Worm (Caenorhabditis elegans): ENCODE measurements around the gene pap-1.

pap-1 gene

ce11 chrV:10463276-10463675 lies 21.5 kb downstream of the pap-1 start, which contains the start of gene F22E12.3:
F22E12.3 (minus strand) TSS chrV:10463376.
- TF ChIP-seq nfya-1 (tag; optimal IDR thresholded peaks at IDR 0.05; ENCODE audit: insufficient read depth) = no peak
- TF ChIP-seq ama-1 (optimal IDR thresholded peaks at IDR 0.05) = peak; percentile 10

DNA sequence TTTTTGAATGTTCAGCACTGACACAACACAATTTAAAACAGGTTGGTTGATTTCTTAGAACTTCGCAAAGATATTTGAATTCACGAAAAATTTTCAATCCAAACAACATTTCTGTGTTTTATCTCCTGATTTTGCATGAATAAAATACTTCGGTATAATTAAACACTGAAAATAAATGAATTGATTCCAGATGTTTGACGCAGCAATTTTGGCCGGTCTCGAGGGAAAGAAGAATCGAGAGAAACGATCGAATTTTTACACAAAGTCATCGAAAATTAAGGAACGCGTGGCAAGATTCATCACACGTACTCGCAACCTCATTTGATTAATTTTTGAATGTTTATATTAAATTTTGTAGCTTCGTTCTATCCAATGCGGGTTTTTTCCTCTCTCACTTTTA lies 22.4 kb downstream of the pap-1 start:
- TF ChIP-seq lin-39 (tag; optimal IDR thresholded peaks at IDR 0.05) = no peak
- no peak for TF ChIP-seq lsy-12 (tag; optimal IDR thresholded peaks at IDR 0.05)
- no peak for TF ChIP-seq tbx-2 (tag; optimal IDR thresholded peaks at IDR 0.05)
- TF ChIP-seq nhr-237 (tag; optimal IDR thresholded peaks at IDR 0.05) = no peak
- TF ChIP-seq hmg-11 (tag; optimal IDR thresholded peaks at IDR 0.05) = no peak
- TF ChIP-seq aly-2 (tag; optimal IDR thresholded peaks at IDR 0.05) = no peak
- no peak for TF ChIP-seq daf-12 (tag; optimal IDR thresholded peaks at IDR 0.05)

- TF ChIP-seq nhr-43 (tag; optimal IDR thresholded peaks at IDR 0.05; ENCODE audit: poor library complexity, severe bottlenecking) (peak; percentile 14), nfya-1 (tag; optimal IDR thresholded peaks at IDR 0.05; ENCODE audit: insufficient read depth) (peak; percentile 39), ama-1 (optimal IDR thresholded peaks at IDR 0.05) (peak; percentile 1), lin-39 (tag; optimal IDR thresholded peaks at IDR 0.05) (peak; percentile 26), nhr-23 (tag; optimal IDR thresholded peaks at IDR 0.05) (no peak), ZK546.5 (tag; optimal IDR thresholded peaks at IDR 0.05) (no peak), daf-12 (tag; optimal IDR thresholded peaks at IDR 0.05) (no peak), elt-1 (tag; optimal IDR thresholded peaks at IDR 0.05) (no peak), R02D3.7 (tag; optimal IDR thresholded peaks at IDR 0.05) (no peak), nhr-25 (tag; optimal IDR thresholded peaks at IDR 0.05) (no peak), unc-39 (tag; optimal IDR thresholded peaks at IDR 0.05) (no peak)
Observed at ce11 chrV:10464746-10465145, 23.0 kb downstream of the pap-1 start.

DNA sequence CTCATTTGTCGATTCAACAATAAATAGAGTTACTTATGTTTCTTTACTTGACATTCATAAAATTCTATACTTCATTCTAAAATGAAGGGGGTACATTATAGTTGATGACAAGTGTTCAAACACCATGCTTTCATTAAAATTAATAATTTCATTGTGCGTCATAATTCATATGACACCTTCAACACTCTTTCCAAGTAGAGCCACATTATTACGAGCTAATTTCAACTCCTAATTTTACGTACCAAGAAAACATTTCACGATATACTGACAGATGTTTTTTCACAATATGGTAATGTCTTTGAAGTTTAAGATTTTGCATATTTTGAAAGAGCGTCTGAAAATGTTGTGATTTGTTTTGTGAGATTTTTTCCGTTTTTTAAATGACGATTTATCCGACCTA lies 23.7 kb downstream of the pap-1 start:
- TF ChIP-seq zag-1 (tag; optimal IDR thresholded peaks at IDR 0.05) (no peak), ztf-4 (tag; optimal IDR thresholded peaks at IDR 0.05) (no peak), unc-39 (tag; optimal IDR thresholded peaks at IDR 0.05) (no peak), lin-39 (tag; optimal IDR thresholded peaks at IDR 0.05) (no peak), nhr-23 (tag; optimal IDR thresholded peaks at IDR 0.05) (no peak), ztf-11 (tag; optimal IDR thresholded peaks at IDR 0.05) (no peak), fos-1 (tag; optimal IDR thresholded peaks at IDR 0.05) (no peak), nhr-67 (tag; optimal IDR thresholded peaks at IDR 0.05) (no peak), elt-1 (tag; optimal IDR thresholded peaks at IDR 0.05) (no peak), sea-2 (GFP tag; optimal IDR thresholded peaks at IDR 0.05) (no peak), aly-2 (tag; optimal IDR thresholded peaks at IDR 0.05) (no peak), elt-3 (tag; optimal IDR thresholded peaks at IDR 0.05) (no peak), nhr-76 (tag; optimal IDR thresholded peaks at IDR 0.05) (no peak), nhr-77 (tag; optimal IDR thresholded peaks at IDR 0.05) (no peak), R02D3.7 (tag; optimal IDR thresholded peaks at IDR 0.05) (no peak), daf-12 (tag; optimal IDR thresholded peaks at IDR 0.05) (no peak), nhr-28 (tag; optimal IDR thresholded peaks at IDR 0.05) (no peak), eor-1 (tag; optimal IDR thresholded peaks at IDR 0.05) (no peak)

DNA sequence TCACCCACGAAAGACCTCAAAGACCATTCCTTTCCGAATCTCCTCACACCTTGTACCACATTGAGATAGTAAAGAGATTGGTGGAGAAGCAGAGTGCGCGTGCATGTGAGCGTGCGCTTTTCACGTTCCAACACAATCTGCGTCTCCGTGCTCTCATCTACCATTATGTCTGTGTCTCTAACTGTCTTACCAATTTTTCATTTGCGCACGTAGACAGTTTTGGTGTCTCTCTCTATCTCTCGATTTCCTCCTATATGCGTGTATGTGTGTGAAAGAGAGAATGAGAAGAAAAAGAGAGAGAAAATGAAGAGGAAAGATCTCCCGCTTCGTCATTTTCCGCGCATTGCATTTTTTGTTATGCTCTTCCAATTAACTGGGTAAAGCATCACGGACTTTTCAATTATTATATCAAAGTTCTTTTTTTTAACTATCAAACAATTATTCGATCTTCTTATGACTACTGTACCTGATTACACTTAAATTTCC lies 24.9 kb downstream of the pap-1 start:
- TF ChIP-seq elt-2 (tag; optimal IDR thresholded peaks at IDR 0.05) (peak; percentile 85), nhr-76 (tag; optimal IDR thresholded peaks at IDR 0.05) (peak; percentile 65), daf-12 (tag; optimal IDR thresholded peaks at IDR 0.05) (peak; percentile 22), nhr-237 (tag; optimal IDR thresholded peaks at IDR 0.05) (no peak), hmg-11 (tag; optimal IDR thresholded peaks at IDR 0.05) (peak; percentile 87), nfya-1 (tag; optimal IDR thresholded peaks at IDR 0.05; ENCODE audit: insufficient read depth) (peak; percentile 95), ceh-16 (tag; optimal IDR thresholded peaks at IDR 0.05) (peak; percentile 28), fos-1 (tag; optimal IDR thresholded peaks at IDR 0.05) (peak; percentile 79), nhr-25 (tag; optimal IDR thresholded peaks at IDR 0.05) (peak; percentile 99), ZK546.5 (tag; optimal IDR thresholded peaks at IDR 0.05) (no peak), mdl-1 (tag; optimal IDR thresholded peaks at IDR 0.05) (peak; percentile 98), egl-27 (tag; optimal IDR thresholded peaks at IDR 0.05) (peak; percentile 84), snpc-4 (tag; optimal IDR thresholded peaks at IDR 0.05) (peak; percentile 70), nhr-23 (tag; optimal IDR thresholded peaks at IDR 0.05) (peak; percentile 96), egl-5 (tag; optimal IDR thresholded peaks at IDR 0.05) (peak; percentile 85), skn-1 (tag; optimal IDR thresholded peaks at IDR 0.05) (peak; percentile 44), lsy-12 (tag; optimal IDR thresholded peaks at IDR 0.05) (peak; percentile 91), pha-4 (tag; optimal IDR thresholded peaks at IDR 0.05) (peak; percentile 99), ztf-4 (tag; optimal IDR thresholded peaks at IDR 0.05) (peak; percentile 84), lin-15B (tag; optimal IDR thresholded peaks at IDR 0.05) (peak; percentile 73), ztf-11 (tag; optimal IDR thresholded peaks at IDR 0.05) (no peak), fkh-2 (tag; optimal IDR thresholded peaks at IDR 0.05) (no peak), elt-1 (tag; optimal IDR thresholded peaks at IDR 0.05) (peak; percentile 50), lin-39 (tag; optimal IDR thresholded peaks at IDR 0.05) (peak; percentile 94), nhr-43 (tag; optimal IDR thresholded peaks at IDR 0.05; ENCODE audit: poor library complexity, severe bottlenecking) (peak; percentile 93), elt-3 (tag; optimal IDR thresholded peaks at IDR 0.05) (peak in 2 of 3 experiments; percentile 80 to 91), ceh-28 (tag; optimal IDR thresholded peaks at IDR 0.05) (peak; percentile 87), unc-39 (tag; optimal IDR thresholded peaks at IDR 0.05) (no peak), fkh-10 (GFP tag; optimal IDR thresholded peaks at IDR 0.05) (peak; percentile 89), ceh-9 (tag; optimal IDR thresholded peaks at IDR 0.05) (no peak), pqm-1 (tag; optimal IDR thresholded peaks at IDR 0.05) (peak; percentile 96), R02D3.7 (tag; optimal IDR thresholded peaks at IDR 0.05) (peak; percentile 78), zag-1 (tag; optimal IDR thresholded peaks at IDR 0.05) (peak; percentile 58)

Data from whole organism, L3 larva.